Worm (Caenorhabditis elegans): ENCODE measurements around the gene lst-5.

DNA sequence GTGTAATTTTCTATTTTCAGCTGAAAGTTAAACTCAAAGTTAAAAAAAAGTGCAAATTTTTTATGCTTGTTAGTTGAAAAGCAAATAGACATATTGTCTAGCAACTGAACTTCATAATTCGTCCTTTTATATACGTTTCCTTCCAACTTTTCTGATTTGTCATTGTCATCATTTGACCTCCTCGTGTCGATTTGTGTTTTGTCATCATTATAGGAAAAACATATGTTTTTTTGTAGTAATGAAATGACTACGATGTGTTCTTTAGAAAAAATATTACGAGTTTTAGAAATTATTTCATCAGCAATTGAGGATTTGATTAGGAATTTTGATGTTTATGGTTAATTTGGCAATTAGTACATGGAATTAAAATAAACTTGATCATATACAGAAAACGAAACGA is 38.1 kb downstream of the lst-5 start:
- TF ChIP-seq ztf-11 (tag; optimal IDR thresholded peaks at IDR 0.05) (no peak), lim-7 (GFP tag; IDR thresholded peaks at IDR 0.05) (no peak), nhr-77 (tag; optimal IDR thresholded peaks at IDR 0.05) (no peak), nhr-11 (tag; optimal IDR thresholded peaks at IDR 0.05) (no peak), unc-62 (GFP tag; optimal IDR thresholded peaks at IDR 0.05 in 1 of 2) (no peak), unc-62 (tag; optimal IDR thresholded peaks at IDR 0.05) (no peak), lin-13 (GFP tag; optimal IDR thresholded peaks at IDR 0.05) (no peak), aly-2 (tag; optimal IDR thresholded peaks at IDR 0.05) (no peak), lsy-2 (tag; optimal IDR thresholded peaks at IDR 0.05) (no peak), fkh-10 (GFP tag; optimal IDR thresholded peaks at IDR 0.05) (no peak)

All from whole organism, L4 larva.